Worm (Caenorhabditis elegans) whole organism, mixed stage, embryonic: ENCODE measurements around the gene Y55D5A.4.

Experiments used
- M03D4.4 ChIP-seq: sonication (generic microtip); optimal IDR thresholded peaks from 2 replicates; lab custom pipeline; 2017; ENCODE audit warnings: mild to moderate bottlenecking, missing genetic modification characterization, missing compliant biosample characterization
- bed-3 ChIP-seq: fragments of 200-800 bp; sonication (Bioruptor generic); optimal IDR thresholded peaks from 3 replicates; lab custom pipeline; 2018; ENCODE audit warnings: mild to moderate bottlenecking, missing genetic modification characterization, moderate library complexity, missing compliant biosample characterization
- ceh-43 ChIP-seq: fragments of 200-800 bp; sonication (Bioruptor generic); optimal IDR thresholded peaks from 2 replicates; lab custom pipeline; 2018; ENCODE audit warnings: mild to moderate bottlenecking, missing genetic modification characterization, moderate library complexity, missing compliant biosample characterization
- ceh-83 ChIP-seq: fragments of 200-800 bp; sonication (Bioruptor generic); optimal IDR thresholded peaks from 2 replicates; lab custom pipeline; 2018; ENCODE audit warnings: mild to moderate bottlenecking, missing genetic modification characterization, missing compliant biosample characterization
- ces-1 ChIP-seq: fragments of 150-350 bp; optimal IDR thresholded peaks from 2 replicates; lab custom pipeline; 2014; ENCODE audit warnings: missing biosample characterization, missing genetic modification reagents, missing genetic modification characterization
- cnd-1 ChIP-seq: fragments of 200-800 bp; sonication (Bioruptor generic); optimal IDR thresholded peaks from 2 replicates; lab custom pipeline; 2018; ENCODE audit warnings: mild to moderate bottlenecking, missing genetic modification characterization, missing compliant biosample characterization
- drap-1 ChIP-seq: fragments of 200-800 bp; sonication (Bioruptor generic); optimal IDR thresholded peaks from 3 replicates; lab custom pipeline; 2018; ENCODE audit warnings: mild to moderate bottlenecking, missing genetic modification characterization, missing compliant biosample characterization
- elt-1 ChIP-seq: sonication (generic microtip); optimal IDR thresholded peaks from 2 replicates; lab custom pipeline; 2017; ENCODE audit warnings: missing genetic modification characterization, mild to moderate bottlenecking, missing compliant biosample characterization, antibody characterized with exemption, moderate library complexity, borderline replicate concordance; ENCODE audit not compliant: insufficient read depth
- elt-3 ChIP-seq: fragments of 150-350 bp; optimal IDR thresholded peaks from 2 replicates; lab custom pipeline; 2014; ENCODE audit warnings: missing biosample characterization, missing genetic modification characterization
- flh-1 ChIP-seq: fragments of 200-800 bp; sonication (Bioruptor generic); optimal IDR thresholded peaks from 2 replicates; lab custom pipeline; 2018; ENCODE audit warnings: mild to moderate bottlenecking, missing genetic modification characterization, moderate library complexity, missing compliant biosample characterization
- ham-2 ChIP-seq: fragments of 200-800 bp; sonication (Bioruptor generic); optimal IDR thresholded peaks from 2 replicates; lab custom pipeline; 2018; ENCODE audit warnings: mild to moderate bottlenecking, missing genetic modification characterization, missing compliant biosample characterization
- hlh-1 ChIP-seq: fragments of 150-350 bp; optimal IDR thresholded peaks from 2 replicates; lab custom pipeline; 2014; ENCODE audit warnings: missing biosample characterization, missing genetic modification reagents, missing genetic modification characterization
- lin-13 ChIP-seq: fragments of 150-350 bp; optimal IDR thresholded peaks from 2 replicates; lab custom pipeline; 2014; ENCODE audit warnings: missing biosample characterization, missing genetic modification characterization
- lin-32 ChIP-seq: fragments of 200-800 bp; sonication (Bioruptor generic); optimal IDR thresholded peaks from 2 replicates; lab custom pipeline; 2018; ENCODE audit warnings: mild to moderate bottlenecking, missing genetic modification characterization, missing compliant biosample characterization
- lsy-2 ChIP-seq: fragments of 150-350 bp; optimal IDR thresholded peaks from 2 replicates; lab custom pipeline; 2014; ENCODE audit warnings: missing biosample characterization, missing genetic modification characterization
- mab-5 ChIP-seq: fragments of 150-350 bp; optimal IDR thresholded peaks from 2 replicates; lab custom pipeline; 2014; ENCODE audit warnings: missing biosample characterization, missing genetic modification characterization
- mep-1 ChIP-seq: fragments of 150-350 bp; optimal IDR thresholded peaks from 2 replicates; lab custom pipeline; 2017; ENCODE audit warnings: missing biosample characterization, missing genetic modification reagents, missing genetic modification characterization, inconsistent platforms
- mls-2 ChIP-seq: sonication (generic microtip); optimal IDR thresholded peaks from 2 replicates; lab custom pipeline; 2016; ENCODE audit warnings: mild to moderate bottlenecking, missing genetic modification characterization, moderate library complexity, missing compliant biosample characterization
- nhr-12 ChIP-seq: fragments of 150-350 bp; optimal IDR thresholded peaks from 2 replicates; lab custom pipeline; 2014; ENCODE audit warnings: missing biosample characterization, missing genetic modification characterization
- nhr-2 ChIP-seq: fragments of 150-350 bp; optimal IDR thresholded peaks from 2 replicates; lab custom pipeline; 2014; ENCODE audit warnings: missing biosample characterization, missing genetic modification characterization
- nhr-237 ChIP-seq: fragments of 150-350 bp; optimal IDR thresholded peaks from 2 replicates; lab custom pipeline; 2014; ENCODE audit warnings: missing biosample characterization, missing genetic modification characterization
- pha-4 ChIP-seq: fragments of 150-350 bp; optimal IDR thresholded peaks from 2 replicates; lab custom pipeline; 2018; ENCODE audit warnings: missing biosample characterization, missing genetic modification reagents, missing genetic modification characterization
- snpc-4 ChIP-seq: fragments of 150-350 bp; optimal IDR thresholded peaks from 2 replicates; lab custom pipeline; 2014; ENCODE audit warnings: missing biosample characterization, missing genetic modification characterization
- sptf-1 ChIP-seq: sonication (generic microtip); optimal IDR thresholded peaks from 2 replicates; lab custom pipeline; 2017; ENCODE audit warnings: mild to moderate bottlenecking, missing genetic modification characterization, moderate library complexity, missing compliant biosample characterization
- tbx-8 ChIP-seq: fragments of 200-800 bp; sonication (Bioruptor generic); optimal IDR thresholded peaks from 2 replicates; lab custom pipeline; 2018; ENCODE audit warnings: mild to moderate bottlenecking, missing genetic modification characterization, moderate library complexity, missing compliant biosample characterization
- unc-120 ChIP-seq: sonication (generic microtip); optimal IDR thresholded peaks from 2 replicates; lab custom pipeline; 2017; ENCODE audit warnings: missing genetic modification characterization, missing compliant biosample characterization; ENCODE audit not compliant: poor library complexity, severe bottlenecking
- unc-39 ChIP-seq: fragments of 150-350 bp; optimal IDR thresholded peaks from 2 replicates; lab custom pipeline; 2014; ENCODE audit warnings: missing biosample characterization, missing genetic modification characterization
- unc-62 ChIP-seq: fragments of 150-350 bp; optimal IDR thresholded peaks from 2 replicates; lab custom pipeline; 2014; ENCODE audit warnings: missing biosample characterization, missing genetic modification reagents, missing genetic modification characterization
- ztf-11 ChIP-seq: fragments of 150-350 bp; optimal IDR thresholded peaks from 2 replicates; lab custom pipeline; 2014; ENCODE audit warnings: missing biosample characterization, missing genetic modification characterization

Y55D5A.4 gene

ce11 chrIII:2947251-2947650 is 42.6 kb downstream of the Y55D5A.4 start:
- peak; percentile 14 for TF ChIP-seq unc-120
- TF ChIP-seq elt-1 (tag; lab: Kevin White, UChicago) = no peak

ce11 chrIII:2946626-2947168 is 43.2 kb downstream of the Y55D5A.4 start, which contains the start of gene H05C05.1:
H05C05.1 (plus strand) TSS chrIII:2947118.
- TF ChIP-seq flh-1 (GFP tag; lab: Kevin White, UChicago) = no peak
- no peak for TF ChIP-seq ceh-83 (GFP tag; lab: Kevin White, UChicago)
- TF ChIP-seq nhr-237 (tag; lab: Kevin White, UChicago) = no peak
- TF ChIP-seq elt-1 (tag; lab: Kevin White, UChicago) = no peak
- TF ChIP-seq lsy-2 = no peak
- no peak for TF ChIP-seq ztf-11
- no peak for TF ChIP-seq tbx-8 (GFP tag; lab: Kevin White, UChicago)
- TF ChIP-seq elt-3 (tag; lab: Kevin White, UChicago) = no peak
- no peak for TF ChIP-seq lin-13 (tag; lab: Kevin White, UChicago)
- TF ChIP-seq cnd-1 (tag; lab: Kevin White, UChicago) = no peak

- no peak for TF ChIP-seq nhr-12 (tag; lab: Kevin White, UChicago)
- no peak for TF ChIP-seq snpc-4 (tag; lab: Kevin White, UChicago)
- no peak for TF ChIP-seq lsy-2
- TF ChIP-seq mep-1 (tag; lab: Kevin White, UChicago) = no peak
- TF ChIP-seq ztf-11 = no peak
- no peak for TF ChIP-seq ham-2 (GFP tag; lab: Kevin White, UChicago)
- no peak for TF ChIP-seq nhr-237 (tag; lab: Kevin White, UChicago)
- no peak for TF ChIP-seq lin-13 (tag; lab: Kevin White, UChicago)
- no peak for TF ChIP-seq bed-3 (GFP tag; lab: Kevin White, UChicago)
- no peak for TF ChIP-seq nhr-2 (tag; lab: Kevin White, UChicago)
- no peak for TF ChIP-seq ceh-83 (GFP tag; lab: Kevin White, UChicago)
- TF ChIP-seq drap-1 (GFP tag; lab: Kevin White, UChicago) = no peak
- no peak for TF ChIP-seq sptf-1 (tag; lab: Kevin White, UChicago)
- TF ChIP-seq elt-3 (tag; lab: Kevin White, UChicago) = no peak
- no peak for TF ChIP-seq M03D4.4
- no peak for TF ChIP-seq mab-5 (tag; lab: Kevin White, UChicago)
- TF ChIP-seq hlh-1 (tag; lab: Kevin White, UChicago) = no peak
- TF ChIP-seq, all 35 proteins: peak for 0
These were observed 43.8 kb downstream of the Y55D5A.4 start, which contains the start of gene H05C05.4 for ce11 chrIII:2946101-2946500. H05C05.4 (minus strand) TSS chrIII:2946201.

- no peak for TF ChIP-seq mep-1 (tag; lab: Kevin White, UChicago)
- TF ChIP-seq M03D4.4 = no peak
- no peak for TF ChIP-seq sptf-1 (tag; lab: Kevin White, UChicago)
- TF ChIP-seq nhr-2 (tag; lab: Kevin White, UChicago) = no peak
These were observed 45.9 kb downstream of the Y55D5A.4 start, which contains the start of gene R10F2.6 for ce11 chrIII:2943995-2944394. R10F2.6 (minus strand) TSS chrIII:2944095.

ce11 chrIII:2941578-2941977 is 48.3 kb downstream of the Y55D5A.4 start:
- TF ChIP-seq M03D4.4 = no peak
- no peak for TF ChIP-seq lin-32 (GFP tag; lab: Kevin White, UChicago)
- TF ChIP-seq tbx-8 (GFP tag; lab: Kevin White, UChicago) = no peak
- no peak for TF ChIP-seq mab-5 (tag; lab: Kevin White, UChicago)
- no peak for TF ChIP-seq elt-1 (tag; lab: Kevin White, UChicago)
- no peak for TF ChIP-seq unc-39
- no peak for TF ChIP-seq sptf-1 (tag; lab: Kevin White, UChicago)
- no peak for TF ChIP-seq nhr-12 (tag; lab: Kevin White, UChicago)
- no peak for TF ChIP-seq unc-62 (GFP tag; lab: Kevin White, UChicago)
- no peak for TF ChIP-seq pha-4 (tag; lab: Kevin White, UChicago)
- no peak for TF ChIP-seq ceh-43 (GFP tag; lab: Kevin White, UChicago)
- TF ChIP-seq mep-1 (tag; lab: Kevin White, UChicago) = no peak
- TF ChIP-seq hlh-1 (tag; lab: Kevin White, UChicago) = no peak
- TF ChIP-seq ces-1 (GFP tag; lab: Kevin White, UChicago) = no peak
- no peak for TF ChIP-seq mls-2 (tag; lab: Kevin White, UChicago)
- TF ChIP-seq, all 35 proteins: peak for 0
